Fruit fly (Drosophila melanogaster): ENCODE results near the gene CG10343.

Gene CG10343

DNA sequence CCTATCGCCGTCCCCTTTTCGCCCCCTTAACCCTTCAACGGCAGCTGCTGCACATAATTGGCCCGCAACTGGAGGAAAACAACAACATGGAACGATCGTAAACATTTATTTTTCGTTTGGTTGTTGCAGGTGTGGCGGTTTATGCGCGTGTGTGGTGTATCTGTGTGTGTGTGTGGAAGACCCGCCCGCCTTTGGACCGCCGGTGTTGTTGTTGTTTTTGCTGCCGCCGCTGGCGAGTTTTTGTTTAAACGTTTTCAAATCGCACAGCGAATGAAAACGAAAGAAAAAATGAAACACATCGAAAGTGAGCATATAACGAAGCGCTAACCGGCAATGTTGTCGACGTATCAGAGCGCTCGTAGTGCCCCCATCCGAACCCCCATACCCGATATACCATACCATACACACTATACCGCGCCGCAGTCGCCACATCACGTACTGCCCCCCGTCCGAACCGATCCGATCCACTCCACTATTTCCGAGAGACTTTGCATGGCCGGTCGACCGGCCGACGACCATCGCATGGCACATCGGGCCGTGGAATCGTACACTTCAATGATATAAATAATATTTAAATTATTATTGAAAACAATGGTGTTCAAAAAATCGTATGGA, 32.4 kb downstream of the CG10343 start:
- no peak for TF ChIP-seq Pif1B (GFP tag; optimal IDR thresholded peaks at IDR 0.05)
- TF ChIP-seq fd96Ca (GFP tag; IDR thresholded peaks at IDR 0.05) = 0 out of 3 replicates have a peak, but pooled peaks have one; percentile 33
- 0 out of 2 replicates have a peak, but pooled peaks have one; percentile 35 for TF ChIP-seq CG10348 (GFP tag; IDR thresholded peaks at IDR 0.05)
- TF ChIP-seq CG17806 (tag; optimal IDR thresholded peaks at IDR 0.05) = no peak
- TF ChIP-seq CG13204 (GFP tag; optimal IDR thresholded peaks at IDR 0.05) = peak; percentile 45
- TF ChIP-seq CG32121 (GFP tag; IDR thresholded peaks at IDR 0.05) = peak; percentile 7; the same call in 1 of the 2 replicates
- peak; percentile 10; the same call in 1 of the 2 replicates for TF ChIP-seq CG12605 (GFP tag; IDR thresholded peaks at IDR 0.05)
- TF ChIP-seq Snoo (tag; optimal IDR thresholded peaks at IDR 0.05) = no peak
- TF ChIP-seq CG4496 (GFP tag; IDR thresholded peaks at IDR 0.05) = 0 out of 3 replicates have a peak, but pooled peaks have one; percentile 32

DNA sequence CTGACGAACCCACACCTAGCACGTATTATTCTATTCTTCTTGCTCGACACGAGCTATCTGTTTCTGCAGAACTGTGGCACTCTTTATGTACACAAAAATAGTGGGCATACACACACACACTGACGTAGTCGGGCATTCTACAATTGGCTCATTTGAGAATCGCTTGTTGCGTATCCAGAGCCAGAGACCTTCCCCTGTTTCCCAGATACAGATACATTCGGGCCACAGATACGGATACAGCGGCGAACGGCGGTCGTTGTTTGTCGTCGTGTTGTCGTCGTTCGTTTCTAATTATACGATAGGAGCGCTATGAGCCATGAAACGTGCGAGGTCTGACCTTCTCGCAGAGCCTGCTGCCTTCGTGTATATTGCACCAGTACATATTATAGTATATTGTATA, 34.0 kb downstream of the CG10343 start:
- 0 out of 2 replicates have a peak, but pooled peaks have one; percentile 38 for TF ChIP-seq CG32121 (GFP tag; IDR thresholded peaks at IDR 0.05)
- TF ChIP-seq CG17806 (tag; optimal IDR thresholded peaks at IDR 0.05) = no peak
- no peak for TF ChIP-seq CG10348 (GFP tag; IDR thresholded peaks at IDR 0.05)
- no peak for TF ChIP-seq rn (GFP tag; IDR thresholded peaks at IDR 0.05)
- TF ChIP-seq gl (tag; optimal IDR thresholded peaks at IDR 0.05) = no peak

DNA sequence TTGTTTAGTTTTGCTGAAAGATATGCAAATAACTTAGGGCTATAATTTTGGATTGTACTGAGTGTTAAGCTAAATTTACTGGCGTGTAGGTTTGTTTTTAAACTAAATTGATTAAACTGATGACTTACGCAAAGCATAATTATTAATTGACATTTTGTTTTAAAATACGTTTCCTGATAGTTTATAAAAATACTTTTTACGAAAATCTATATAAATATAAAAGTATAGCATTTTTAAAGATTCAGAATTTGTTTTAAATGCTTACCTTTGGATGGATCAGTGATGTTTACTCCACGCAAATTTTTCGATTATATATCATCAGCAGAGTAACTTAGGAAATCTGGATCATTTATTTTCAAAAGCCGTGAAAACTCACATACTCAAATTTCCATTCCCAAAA, 36.7 kb downstream of the CG10343 start, which contains the start of the genes CG42752 and CG15167:
Gene CG42752 (minus strand): TSS at position 101 of the 400 bp plus-strand sequence.
Gene CG15167 (plus strand): TSS at position 349 of the 400 bp plus-strand sequence.
- TF ChIP-seq CG15710 (tag; optimal IDR thresholded peaks at IDR 0.05) = no peak
- TF ChIP-seq CG8159 (tag; optimal IDR thresholded peaks at IDR 0.05) = no peak
- no peak for TF ChIP-seq CG14655 (GFP tag; optimal IDR thresholded peaks at IDR 0.05)
- no peak for TF ChIP-seq rn (GFP tag; IDR thresholded peaks at IDR 0.05)
- TF ChIP-seq fd96Ca (GFP tag; IDR thresholded peaks at IDR 0.05) = no peak
- no peak for TF ChIP-seq CG4496 (GFP tag; IDR thresholded peaks at IDR 0.05)
- no peak for TF ChIP-seq CG17806 (tag; optimal IDR thresholded peaks at IDR 0.05)
- TF ChIP-seq D1 (tag; optimal IDR thresholded peaks at IDR 0.05) = no peak
- no peak for TF ChIP-seq CG13204 (GFP tag; optimal IDR thresholded peaks at IDR 0.05)
- no peak for TF ChIP-seq Pif1A (GFP tag; optimal IDR thresholded peaks at IDR 0.05)

DNA sequence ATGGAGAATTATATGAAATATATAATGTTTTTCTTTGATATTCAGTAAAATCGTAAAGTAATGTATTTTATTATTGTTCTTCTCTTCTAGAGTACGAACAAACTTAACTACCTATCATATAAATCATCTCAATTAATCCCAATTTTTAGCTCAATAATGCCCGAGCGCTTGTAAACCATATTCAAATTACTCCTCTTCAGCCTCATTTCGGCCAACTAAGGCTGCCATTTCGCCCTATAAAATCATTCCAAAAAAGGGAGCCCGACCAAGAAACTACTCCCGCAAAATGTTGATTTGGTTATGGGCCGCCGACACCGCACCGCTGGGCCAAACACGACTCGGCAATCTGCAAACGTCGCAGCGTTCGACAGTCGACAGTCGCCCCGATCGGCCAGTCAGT, 39.4 kb downstream of the CG10343 start:
- no peak for TF ChIP-seq CG9948 (tag; optimal IDR thresholded peaks at IDR 0.05)
- peak; percentile 24; the same call in 1 of the 2 replicates for TF ChIP-seq CG32121 (GFP tag; IDR thresholded peaks at IDR 0.05)
- TF ChIP-seq CG14655 (GFP tag; optimal IDR thresholded peaks at IDR 0.05) = peak; percentile 54

DNA sequence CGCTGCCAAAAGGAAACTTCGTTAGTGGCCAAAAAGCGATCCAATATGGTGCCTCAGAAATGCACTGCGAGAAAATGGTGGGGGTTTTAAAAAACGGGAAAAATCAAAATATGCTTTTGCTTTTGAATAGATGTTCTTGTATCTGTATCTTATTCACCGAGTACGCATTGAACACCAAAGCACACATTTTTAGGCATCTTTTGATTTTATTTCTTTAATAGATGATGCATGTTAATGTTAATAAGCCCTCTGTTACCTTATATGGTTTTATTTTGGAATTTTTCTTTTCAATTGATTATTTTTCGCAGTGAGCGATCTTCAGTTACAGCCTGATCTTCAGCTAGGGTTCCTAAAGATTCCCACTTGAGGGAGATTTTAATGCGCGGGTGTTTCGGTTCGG, 40.6 kb downstream of the CG10343 start:
- TF ChIP-seq gl (tag; optimal IDR thresholded peaks at IDR 0.05) = no peak
- TF ChIP-seq EcR (GFP tag; optimal IDR thresholded peaks at IDR 0.05) = no peak
- no peak for TF ChIP-seq rn (GFP tag; IDR thresholded peaks at IDR 0.05)
- TF ChIP-seq CG34367 (tag; optimal IDR thresholded peaks at IDR 0.05) = no peak
- TF ChIP-seq CG10348 (GFP tag; IDR thresholded peaks at IDR 0.05) = peak; percentile 60; the same call in 1 of the 2 replicates
- peak; percentile 70; the same call in 2 of the 3 replicates for TF ChIP-seq fd96Ca (GFP tag; IDR thresholded peaks at IDR 0.05)
- no peak for TF ChIP-seq D1 (tag; optimal IDR thresholded peaks at IDR 0.05)
- TF ChIP-seq Ets98B (GFP tag; IDR thresholded peaks at IDR 0.05) = peak; percentile 56
- peak; percentile 31 for TF ChIP-seq CG9948 (tag; optimal IDR thresholded peaks at IDR 0.05)
- no peak for TF ChIP-seq CG15710 (tag; optimal IDR thresholded peaks at IDR 0.05)
- peak; percentile 75; the same call in 1 of the 2 replicates for TF ChIP-seq CG32121 (GFP tag; IDR thresholded peaks at IDR 0.05)
- TF ChIP-seq CG8159 (tag; optimal IDR thresholded peaks at IDR 0.05) = peak; percentile 18
- peak; percentile 70 for TF ChIP-seq CG8301 (tag; optimal IDR thresholded peaks at IDR 0.05)
- peak; percentile 63 for TF ChIP-seq CG4496 (GFP tag; IDR thresholded peaks at IDR 0.05)
- no peak for TF ChIP-seq CG13204 (GFP tag; optimal IDR thresholded peaks at IDR 0.05)
- TF ChIP-seq Pif1A (GFP tag; optimal IDR thresholded peaks at IDR 0.05) = peak; percentile 32
- TF ChIP-seq Pif1B (GFP tag; optimal IDR thresholded peaks at IDR 0.05) = peak; percentile 37
- no peak for TF ChIP-seq Snoo (tag; optimal IDR thresholded peaks at IDR 0.05)
- TF ChIP-seq CG14655 (GFP tag; optimal IDR thresholded peaks at IDR 0.05) = peak; percentile 80
- TF ChIP-seq CG12605 (GFP tag; IDR thresholded peaks at IDR 0.05) = 0 out of 2 replicates have a peak, but pooled peaks have one; percentile 22
- peak; percentile 15 for TF ChIP-seq CG17806 (tag; optimal IDR thresholded peaks at IDR 0.05)

DNA sequence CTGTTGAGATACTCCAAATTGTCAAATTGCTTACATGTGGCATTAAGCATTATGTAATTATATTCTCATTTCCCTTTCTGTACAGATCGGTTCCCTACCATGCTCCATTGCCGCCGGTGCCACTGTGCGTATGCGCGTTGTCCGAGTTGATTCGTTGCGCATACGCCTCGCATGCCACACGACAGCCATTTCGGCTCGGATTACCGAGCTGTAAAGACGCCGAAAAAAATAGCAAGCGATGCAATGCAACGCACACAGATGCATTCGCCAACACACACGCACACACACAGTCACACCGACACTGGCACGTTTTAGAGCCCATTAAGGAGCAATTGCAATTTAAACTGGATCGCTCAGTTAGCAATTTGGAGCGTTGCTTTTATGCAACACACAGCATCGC, 42.2 kb downstream of the CG10343 start:
- TF ChIP-seq fd96Ca (GFP tag; IDR thresholded peaks at IDR 0.05) (0 out of 3 replicates have a peak, but pooled peaks have one; percentile 43), CG10348 (GFP tag; IDR thresholded peaks at IDR 0.05) (no peak), CG4496 (GFP tag; IDR thresholded peaks at IDR 0.05) (peak; percentile 77)

DNA sequence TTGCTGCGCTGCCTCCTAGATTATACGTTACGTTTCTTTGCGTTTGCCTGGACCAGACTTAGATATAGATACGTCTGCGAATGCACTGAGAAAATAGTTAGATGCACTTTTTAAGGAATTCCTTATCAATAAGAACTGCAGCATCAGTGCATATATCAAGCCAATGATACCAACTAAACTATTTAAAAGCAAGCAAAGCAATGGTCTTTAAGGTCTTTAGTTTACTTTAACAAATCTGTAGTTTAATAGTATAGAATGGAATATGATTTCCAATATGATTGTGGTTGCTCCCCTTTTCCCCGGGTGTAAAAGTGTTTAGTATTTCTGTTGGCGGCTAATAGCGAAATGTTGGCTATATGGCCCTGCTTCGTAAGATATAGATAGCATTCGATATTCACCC, 43.4 kb downstream of the CG10343 start:
- TF ChIP-seq CG8301 (tag; optimal IDR thresholded peaks at IDR 0.05) (peak; percentile 77), CG17806 (tag; optimal IDR thresholded peaks at IDR 0.05) (no peak), Ets98B (GFP tag; IDR thresholded peaks at IDR 0.05) (peak; percentile 38), EcR (GFP tag; optimal IDR thresholded peaks at IDR 0.05) (no peak), D1 (tag; optimal IDR thresholded peaks at IDR 0.05) (no peak), CG4496 (GFP tag; IDR thresholded peaks at IDR 0.05) (0 out of 3 replicates have a peak, but pooled peaks have one; percentile 15), CG12605 (GFP tag; IDR thresholded peaks at IDR 0.05) (no peak), CG8159 (tag; optimal IDR thresholded peaks at IDR 0.05) (no peak), rn (GFP tag; IDR thresholded peaks at IDR 0.05) (no peak), CG15710 (tag; optimal IDR thresholded peaks at IDR 0.05) (no peak), fd96Ca (GFP tag; IDR thresholded peaks at IDR 0.05) (no peak), CG14655 (GFP tag; optimal IDR thresholded peaks at IDR 0.05) (peak; percentile 74), Snoo (tag; optimal IDR thresholded peaks at IDR 0.05) (no peak), CG32121 (GFP tag; IDR thresholded peaks at IDR 0.05) (peak; percentile 47; the same call in 1 of the 2 replicates), gl (tag; optimal IDR thresholded peaks at IDR 0.05) (no peak), CG10348 (GFP tag; IDR thresholded peaks at IDR 0.05) (0 out of 2 replicates have a peak, but pooled peaks have one; percentile 22), Pif1B (GFP tag; optimal IDR thresholded peaks at IDR 0.05) (no peak), CG13204 (GFP tag; optimal IDR thresholded peaks at IDR 0.05) (no peak), CG9948 (tag; optimal IDR thresholded peaks at IDR 0.05) (no peak), Pif1A (GFP tag; optimal IDR thresholded peaks at IDR 0.05) (no peak), CG34367 (tag; optimal IDR thresholded peaks at IDR 0.05) (no peak)

Data from whole organism, pupa.